Worm (Caenorhabditis elegans): ENCODE results near the gene znf-474.
A peak's percentile ranks its signal among the peaks of the same experiment; 100 is the strongest.

Gene znf-474

DNA sequence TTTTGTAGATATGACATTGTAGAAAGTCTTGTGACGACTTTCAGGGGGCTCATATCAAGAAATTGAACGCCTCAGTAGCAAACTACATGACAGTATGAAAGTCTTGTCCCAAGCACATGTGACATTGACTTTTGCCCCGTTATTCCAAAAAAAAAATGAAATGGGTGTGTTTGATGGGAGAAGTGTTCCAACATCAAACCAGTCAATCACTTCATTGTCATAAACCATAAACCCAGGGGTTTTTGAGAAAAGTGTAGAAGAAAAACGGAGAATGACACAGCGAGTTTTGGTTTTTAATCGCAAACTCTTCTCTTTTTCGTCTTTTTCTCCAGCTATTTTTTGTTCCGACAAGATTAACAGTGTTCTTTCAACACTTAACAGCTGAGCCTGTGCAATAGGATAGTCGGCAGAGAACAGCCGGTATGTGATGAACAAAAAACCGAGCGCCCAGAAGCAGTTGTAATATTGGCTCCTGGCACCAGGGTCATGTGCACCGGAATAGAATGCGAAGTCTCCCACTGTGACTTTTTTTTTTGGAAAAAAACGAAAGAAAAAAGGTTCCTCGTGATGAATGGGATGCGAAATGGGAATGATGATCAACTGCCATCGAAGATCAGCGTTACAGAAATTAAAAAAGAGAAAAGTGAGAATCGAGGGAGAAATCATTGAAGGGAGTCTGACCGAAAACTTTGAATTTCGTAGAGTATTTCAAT is 36.3 kb downstream of the znf-474 start:
- TF ChIP-seq unc-86 (tag; optimal IDR thresholded peaks at IDR 0.05) (no peak), fkh-10 (GFP tag; optimal IDR thresholded peaks at IDR 0.05) (no peak), nhr-11 (tag; optimal IDR thresholded peaks at IDR 0.05) (no peak), hpl-2 (GFP tag; optimal IDR thresholded peaks at IDR 0.05) (no peak), zip-4 (GFP tag; optimal IDR thresholded peaks at IDR 0.05) (no peak), nhr-20 (tag; optimal IDR thresholded peaks at IDR 0.05) (peak; percentile 8), dpl-1 (GFP tag; optimal IDR thresholded peaks at IDR 0.05) (no peak), efl-1 (optimal IDR thresholded peaks at IDR 0.05) (no peak), efl-1 (GFP tag; optimal IDR thresholded peaks at IDR 0.05 in 1 of 2) (peak in 1 of 2 experiments; percentile 91), grh-1 (GFP tag; IDR thresholded peaks at IDR 0.05) (no peak), mef-2 (tag; optimal IDR thresholded peaks at IDR 0.05) (no peak), egl-13 (tag; optimal IDR thresholded peaks at IDR 0.05) (no peak), tlp-1 (tag; optimal IDR thresholded peaks at IDR 0.05) (no peak), Y116A8C.19 (tag; optimal IDR thresholded peaks at IDR 0.05; ENCODE audit: borderline replicate concordance) (no peak), isw-1 (GFP tag; IDR thresholded peaks at IDR 0.05) (no peak), blmp-1 (tag; optimal IDR thresholded peaks at IDR 0.05) (peak; percentile 28), nhr-12 (tag; optimal IDR thresholded peaks at IDR 0.05) (no peak), ztf-11 (tag; optimal IDR thresholded peaks at IDR 0.05) (no peak), lin-14 (GFP tag; optimal IDR thresholded peaks at IDR 0.05) (peak; percentile 15), pqm-1 (tag; optimal IDR thresholded peaks at IDR 0.05) (no peak), mep-1 (tag; optimal IDR thresholded peaks at IDR 0.05) (peak; percentile 12)

DNA sequence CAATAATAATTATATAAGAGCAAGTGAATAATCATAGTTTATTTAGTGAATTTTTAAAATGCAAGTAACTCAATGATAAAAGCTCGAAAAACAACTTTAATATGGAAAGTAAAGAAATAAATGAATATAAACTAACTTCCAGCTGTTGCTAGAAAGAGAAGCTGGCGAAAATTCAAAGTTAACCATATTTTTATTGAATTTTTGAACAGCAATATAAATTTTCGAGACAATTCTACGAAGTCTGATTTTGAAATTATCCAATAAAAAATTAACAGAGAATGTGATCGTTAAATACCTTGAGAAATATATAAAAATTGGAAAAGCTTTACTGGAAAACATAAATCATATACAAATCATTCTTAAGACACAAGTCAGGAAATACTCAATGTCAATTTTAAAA is 36.9 kb downstream of the znf-474 start:
- no peak for TF ChIP-seq F16B12.6 (tag; optimal IDR thresholded peaks at IDR 0.05)
- no peak for TF ChIP-seq dsc-1 (tag; optimal IDR thresholded peaks at IDR 0.05)
- TF ChIP-seq pqm-1 (tag; optimal IDR thresholded peaks at IDR 0.05), result no peak
- TF ChIP-seq jun-1 (tag; optimal IDR thresholded peaks at IDR 0.05), result no peak
- TF ChIP-seq sup-37 (GFP tag; optimal IDR thresholded peaks at IDR 0.05), result no peak
- no peak for TF ChIP-seq rnt-1 (tag; optimal IDR thresholded peaks at IDR 0.05)
- no peak for TF ChIP-seq aha-1 (tag; optimal IDR thresholded peaks at IDR 0.05)
- no peak for TF ChIP-seq lin-39 (tag; optimal IDR thresholded peaks at IDR 0.05)
- TF ChIP-seq lin-15B (tag; optimal IDR thresholded peaks at IDR 0.05), result no peak
- TF ChIP-seq efl-1 (optimal IDR thresholded peaks at IDR 0.05), result no peak
- TF ChIP-seq efl-1 (GFP tag; optimal IDR thresholded peaks at IDR 0.05 in 1 of 2), result no peak
- TF ChIP-seq irx-1 (tag; optimal IDR thresholded peaks at IDR 0.05), result no peak
- no peak for TF ChIP-seq xbp-1 (tag; optimal IDR thresholded peaks at IDR 0.05)

DNA sequence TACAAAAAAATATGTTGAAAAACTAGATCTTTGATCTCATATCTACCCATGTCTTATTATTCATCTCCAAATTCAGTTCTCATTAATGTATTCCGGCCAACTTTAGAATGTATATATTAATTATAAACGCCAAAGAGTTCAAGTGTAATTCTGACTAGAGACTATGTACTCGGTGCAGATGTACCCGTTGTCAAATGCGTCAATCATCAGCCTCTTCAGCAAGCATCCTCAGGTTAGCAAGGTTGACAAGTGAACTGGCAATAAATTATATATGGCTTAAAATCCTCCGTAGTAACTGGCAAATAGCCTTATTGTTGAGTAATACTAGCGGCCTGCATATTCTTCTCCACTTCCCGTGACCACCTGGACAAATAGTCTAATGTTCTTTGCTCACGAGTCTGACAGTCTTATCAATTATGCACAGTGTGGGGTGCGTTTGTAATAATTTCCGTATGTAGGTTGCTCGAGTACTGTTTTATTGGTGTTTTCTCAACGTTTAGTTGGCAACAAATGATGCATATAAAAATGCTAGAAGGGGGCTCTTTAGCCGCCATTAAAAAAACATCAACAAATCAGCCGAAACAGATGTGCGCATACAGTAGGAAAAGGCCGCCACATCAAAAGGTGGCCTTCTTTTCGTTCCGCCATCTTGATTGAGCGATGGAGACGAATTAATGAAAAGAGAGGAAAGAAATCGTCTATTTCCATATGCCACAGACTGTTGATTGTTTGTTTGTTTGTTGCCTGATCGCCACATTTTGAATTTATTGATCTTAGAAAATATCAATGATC is 38.8 kb downstream of the znf-474 start:
- TF ChIP-seq elt-2 (tag; optimal IDR thresholded peaks at IDR 0.05), result peak; percentile 43
- no peak for TF ChIP-seq irx-1 (tag; optimal IDR thresholded peaks at IDR 0.05)
- no peak for TF ChIP-seq xbp-1 (tag; optimal IDR thresholded peaks at IDR 0.05)
- peak; percentile 28 for TF ChIP-seq sox-4 (tag; optimal IDR thresholded peaks at IDR 0.05)
- peak; percentile 16 for TF ChIP-seq blmp-1 (tag; optimal IDR thresholded peaks at IDR 0.05)
- peak; percentile 48 for TF ChIP-seq fkh-4 (tag; optimal IDR thresholded peaks at IDR 0.05; ENCODE audit: borderline replicate concordance)
- peak; percentile 87 for TF ChIP-seq nhr-85 (tag)
- TF ChIP-seq ama-1 (optimal IDR thresholded peaks at IDR 0.05), result no peak
- TF ChIP-seq dsc-1 (tag; optimal IDR thresholded peaks at IDR 0.05), result peak; percentile 95
- peak; percentile 60 for TF ChIP-seq egl-13 (tag; optimal IDR thresholded peaks at IDR 0.05)
- no peak for TF ChIP-seq F16B12.6 (tag; optimal IDR thresholded peaks at IDR 0.05)
- TF ChIP-seq lin-14 (GFP tag; optimal IDR thresholded peaks at IDR 0.05), result peak; percentile 47
- TF ChIP-seq lin-35 (GFP tag; optimal IDR thresholded peaks at IDR 0.05), result peak in 1 of 2 experiments; percentile 2
- peak; percentile 14 for TF ChIP-seq mep-1 (tag; optimal IDR thresholded peaks at IDR 0.05)
- no peak for TF ChIP-seq nhr-76 (tag; optimal IDR thresholded peaks at IDR 0.05)
- TF ChIP-seq tbx-2 (tag; optimal IDR thresholded peaks at IDR 0.05), result no peak
- TF ChIP-seq unc-86 (tag; optimal IDR thresholded peaks at IDR 0.05), result no peak
- no peak for TF ChIP-seq unc-98 (GFP tag; IDR thresholded peaks at IDR 0.05)
- TF ChIP-seq efl-1 (optimal IDR thresholded peaks at IDR 0.05), result no peak
- no peak for TF ChIP-seq efl-1 (GFP tag; optimal IDR thresholded peaks at IDR 0.05 in 1 of 2)
- peak; percentile 73 for TF ChIP-seq nhr-20 (tag; optimal IDR thresholded peaks at IDR 0.05)

Measured in whole organism, L1 larva.